Fruit fly (Drosophila melanogaster) whole organism, prepupa: ENCODE measurements around the gene CG15876.
A peak's percentile ranks its signal among the peaks of the same experiment; 100 is the strongest.

Experiments
- CG10631 ChIP-seq: fragments of 200-800 bp; sonication (Bioruptor generic); optimal IDR thresholded peaks from 2 replicates; lab custom pipeline; 2016; ENCODE audit warnings: missing biosample characterization, missing genetic modification characterization
- CG10669 ChIP-seq: fragments of 200-800 bp; sonication (Bioruptor generic); optimal IDR thresholded peaks from 3 replicates; lab custom pipeline; 2018; ENCODE audit warnings: missing biosample characterization, mild to moderate bottlenecking, missing genetic modification characterization, moderate library complexity
- CG11762 ChIP-seq: fragments of 200-800 bp; sonication (Bioruptor generic); optimal IDR thresholded peaks from 3 replicates; lab custom pipeline; 2016; ENCODE audit warnings: missing biosample characterization, missing genetic modification characterization; ENCODE audit not compliant: insufficient read depth
- CG15336 ChIP-seq: fragments of 200-800 bp; sonication (Bioruptor generic); IDR thresholded peaks from 2 replicates; pipeline ENCODE4 v1.3.6; 2022; ENCODE audit warnings: missing biosample characterization, missing genetic modification characterization
- CG16779 ChIP-seq: fragments of 200-800 bp; sonication (Bioruptor generic); optimal IDR thresholded peaks from 3 replicates; lab custom pipeline; 2017; ENCODE audit warnings: missing biosample characterization, mild to moderate bottlenecking, missing genetic modification characterization
- CG32006 ChIP-seq: fragments of 200-800 bp; sonication (Bioruptor generic); optimal IDR thresholded peaks from 3 replicates; lab custom pipeline; 2017; ENCODE audit warnings: missing biosample characterization, mild to moderate bottlenecking, missing genetic modification characterization
- CG3919 ChIP-seq: fragments of 200-800 bp; sonication (Bioruptor generic); optimal IDR thresholded peaks from 3 replicates; lab custom pipeline; 2016; ENCODE audit warnings: missing biosample characterization, missing genetic modification characterization
- CG4318 ChIP-seq: fragments of 200-800 bp; sonication (Bioruptor generic); optimal IDR thresholded peaks from 3 replicates; lab custom pipeline; 2017; ENCODE audit warnings: missing biosample characterization, mild to moderate bottlenecking, missing genetic modification characterization
- CG6163 ChIP-seq: fragments of 200-800 bp; sonication (Bioruptor generic); IDR thresholded peaks from 3 replicates; pipeline ENCODE4 v1.3.6; 2022; ENCODE audit warnings: missing biosample characterization, missing genetic modification characterization
- CG6276 ChIP-seq: fragments of 200-800 bp; sonication (Bioruptor generic); optimal IDR thresholded peaks from 2 replicates; lab custom pipeline; 2017; ENCODE audit warnings: missing biosample characterization, mild to moderate bottlenecking, missing genetic modification characterization
- CG6792 ChIP-seq: fragments of 200-800 bp; sonication (Bioruptor generic); optimal IDR thresholded peaks from 3 replicates; lab custom pipeline; 2016; ENCODE audit warnings: missing biosample characterization, missing genetic modification characterization
- CG6808 ChIP-seq: fragments of 200-800 bp; sonication (Bioruptor generic); optimal IDR thresholded peaks from 3 replicates; lab custom pipeline; 2017; ENCODE audit warnings: missing biosample characterization, missing genetic modification characterization, mild to moderate bottlenecking, moderate library complexity, missing genetic modification reagents
- CG8119 ChIP-seq: fragments of 200-800 bp; sonication (Bioruptor generic); IDR thresholded peaks from 3 replicates; pipeline ENCODE4 v1.3.6; 2022; ENCODE audit warnings: missing biosample characterization, missing genetic modification characterization
- CG8319 ChIP-seq: fragments of 200-800 bp; sonication (Bioruptor generic); optimal IDR thresholded peaks from 3 replicates; lab custom pipeline; 2016; ENCODE audit warnings: missing biosample characterization, missing genetic modification characterization
- CG8632 ChIP-seq: fragments of 200-800 bp; sonication (Bioruptor generic); optimal IDR thresholded peaks from 3 replicates; lab custom pipeline; 2016; ENCODE audit warnings: missing biosample characterization, missing genetic modification characterization
- CG9139 ChIP-seq: fragments of 200-800 bp; sonication (Bioruptor generic); optimal IDR thresholded peaks from 3 replicates; lab custom pipeline; 2017; ENCODE audit warnings: missing biosample characterization, mild to moderate bottlenecking, missing genetic modification characterization
- Eip75B ChIP-seq: fragments of 200-800 bp; sonication (Bioruptor generic); optimal IDR thresholded peaks from 3 replicates; lab custom pipeline; 2016; ENCODE audit warnings: missing biosample characterization, missing genetic modification characterization
- Eip78C ChIP-seq: fragments of 200-800 bp; sonication (Bioruptor generic); peaks from one replicate; lab custom pipeline; 2016; ENCODE audit warnings: missing biosample characterization, missing genetic modification characterization
- Eip93F ChIP-seq: fragments of 200-800 bp; sonication (Bioruptor generic); optimal IDR thresholded peaks from 2 replicates; lab custom pipeline; 2016; ENCODE audit warnings: missing biosample characterization, mild to moderate bottlenecking, missing genetic modification characterization
- Ets21C ChIP-seq: fragments of 200-800 bp; sonication (Bioruptor generic); optimal IDR thresholded peaks from 3 replicates; lab custom pipeline; 2016; ENCODE audit warnings: missing biosample characterization, missing genetic modification characterization
- Ets96B ChIP-seq: fragments of 200-800 bp; optimal IDR thresholded peaks from 2 replicates; lab custom pipeline; 2019; ENCODE audit warnings: missing biosample characterization, mild to moderate bottlenecking, missing genetic modification characterization, moderate library complexity
- Gug ChIP-seq: fragments of 200-800 bp; sonication (Bioruptor generic); IDR thresholded peaks from 2 replicates; pipeline ENCODE4 v1.3.6; 2022; ENCODE audit warnings: missing biosample characterization, missing genetic modification characterization
- Hr38 ChIP-seq: sonication (Bioruptor generic); optimal IDR thresholded peaks from 2 replicates; lab custom pipeline; 2016; ENCODE audit warnings: missing biosample characterization, missing genetic modification characterization
- Hr39 ChIP-seq: fragments of 200-800 bp; sonication (Bioruptor generic); optimal IDR thresholded peaks from 2 replicates; lab custom pipeline; 2016; ENCODE audit warnings: missing biosample characterization, missing genetic modification characterization
- Hr4 ChIP-seq: fragments of 200-800 bp; sonication (Bioruptor generic); optimal IDR thresholded peaks from 3 replicates; lab custom pipeline; 2016; ENCODE audit warnings: missing biosample characterization, missing genetic modification characterization
- Sox14 ChIP-seq: fragments of 200-800 bp; sonication (Bioruptor generic); optimal IDR thresholded peaks from 3 replicates; lab custom pipeline; 2016; ENCODE audit warnings: missing biosample characterization, missing genetic modification characterization
- acj6 ChIP-seq: fragments of 200-800 bp; sonication (Bioruptor generic); optimal IDR thresholded peaks from 3 replicates; lab custom pipeline; 2016; ENCODE audit warnings: missing biosample characterization, missing genetic modification characterization
- cyc ChIP-seq: fragments of 200-800 bp; sonication (Bioruptor generic); optimal IDR thresholded peaks from 3 replicates; lab custom pipeline; 2016; ENCODE audit warnings: missing biosample characterization, missing genetic modification characterization
- dac ChIP-seq: fragments of 200-800 bp; sonication (Bioruptor generic); optimal IDR thresholded peaks from 2 replicates; lab custom pipeline; 2017; ENCODE audit warnings: missing biosample characterization, mild to moderate bottlenecking, missing genetic modification characterization
- eg ChIP-seq: fragments of 200-800 bp; sonication (Bioruptor generic); IDR thresholded peaks from 3 replicates; pipeline ENCODE4 v1.3.6; 2022; ENCODE audit warnings: missing biosample characterization, missing genetic modification characterization
- fd85E ChIP-seq: fragments of 200-800 bp; sonication (Bioruptor generic); optimal IDR thresholded peaks from 3 replicates; lab custom pipeline; 2016; ENCODE audit warnings: missing biosample characterization, missing genetic modification characterization
- lz ChIP-seq: fragments of 200-800 bp; sonication (Bioruptor generic); optimal IDR thresholded peaks from 3 replicates; lab custom pipeline; 2016; ENCODE audit warnings: missing biosample characterization, missing genetic modification characterization
- pdm3 ChIP-seq: fragments of 200-800 bp; sonication (Bioruptor generic); optimal IDR thresholded peaks from 3 replicates; lab custom pipeline; 2016; ENCODE audit warnings: missing biosample characterization, missing genetic modification characterization
- salr ChIP-seq, 2 experiments: fragments of 200-800 bp; sonication (Bioruptor generic); optimal IDR thresholded peaks; 3 replicates each; lab custom pipeline; 2016 to 2018; ENCODE audit warnings: missing biosample characterization in 2 of 2, missing genetic modification characterization in 2 of 2, mild to moderate bottlenecking in 1 of 2
- spab ChIP-seq: fragments of 200-800 bp; sonication (Bioruptor generic); optimal IDR thresholded peaks from 2 replicates; lab custom pipeline; 2017; ENCODE audit warnings: missing biosample characterization, mild to moderate bottlenecking, missing genetic modification characterization, missing genetic modification reagents
- ss ChIP-seq, 2 experiments: fragments of 200-800 bp; sonication (Bioruptor generic); optimal IDR thresholded peaks; 2 replicates in 1 of 2; 3 replicates in 1 of 2; lab custom pipeline; 2017 to 2018; ENCODE audit warnings: mild to moderate bottlenecking in 2 of 2, missing biosample characterization in 2 of 2, missing genetic modification characterization in 2 of 2, moderate library complexity in 1 of 2
- svp ChIP-seq: fragments of 200-800 bp; sonication (Bioruptor generic); peaks from one replicate; lab custom pipeline; 2016; ENCODE audit warnings: missing biosample characterization, missing genetic modification characterization
- topi ChIP-seq: fragments of 200-800 bp; sonication (Bioruptor generic); optimal IDR thresholded peaks from 3 replicates; lab custom pipeline; 2016; ENCODE audit warnings: missing biosample characterization, missing genetic modification characterization
- vri ChIP-seq: fragments of 200-800 bp; sonication (Bioruptor generic); optimal IDR thresholded peaks from 3 replicates; lab custom pipeline; 2016; ENCODE audit warnings: missing biosample characterization, mild to moderate bottlenecking, missing genetic modification characterization

Gene CG15876

DNA sequence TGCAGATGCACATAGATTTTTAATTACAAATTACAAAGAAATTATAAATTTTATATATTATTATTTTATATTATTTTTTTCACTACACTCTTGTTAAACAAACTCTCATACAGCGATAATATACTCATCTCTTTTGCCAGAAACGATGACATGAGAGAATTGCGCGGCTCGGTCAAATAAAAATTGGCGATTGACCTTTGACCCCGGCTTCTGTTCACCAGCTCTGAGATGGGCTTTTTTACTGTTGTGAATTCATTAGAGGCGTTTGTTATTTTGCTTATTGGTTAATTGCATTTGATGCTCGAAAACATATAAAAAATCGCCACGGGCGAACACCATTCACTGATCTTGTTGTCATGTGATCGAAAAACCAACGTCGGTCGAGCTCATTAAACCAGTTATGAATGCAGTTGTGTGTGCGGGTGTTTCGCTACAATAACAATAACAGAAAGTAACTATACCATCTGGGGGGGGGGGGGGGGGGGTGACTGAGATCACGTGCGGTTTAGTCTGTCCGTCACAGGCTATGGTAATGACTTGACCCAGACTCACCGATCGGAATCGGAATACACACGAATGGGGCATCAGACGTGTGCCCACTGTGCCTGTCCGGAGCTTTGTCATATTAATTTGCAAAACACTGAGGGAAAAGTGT lies 9.9 kb downstream of the CG15876 start:
- TF ChIP-seq Eip78C (GFP tag; lab: Kevin White, UChicago) = peak; percentile 66
- TF ChIP-seq svp (GFP tag; lab: Kevin White, UChicago) = peak; percentile 80
- TF ChIP-seq Eip75B (GFP tag; lab: Kevin White, UChicago) = no peak
- no peak for TF ChIP-seq dac
- TF ChIP-seq, all 60 proteins: peak for 2

- peak in 1 of 2 experiments; percentile 42 for TF ChIP-seq ss (GFP tag; optimal IDR thresholded peaks at IDR 0.05; lab: Kevin White, UChicago)
- TF ChIP-seq CG3919 (GFP tag; lab: Kevin White, UChicago) = peak; percentile 35
- peak; percentile 36 for TF ChIP-seq CG10669
- no peak for TF ChIP-seq salr (GFP tag; optimal IDR thresholded peaks at IDR 0.05; lab: Kevin White, UChicago)
- TF ChIP-seq CG10631 = peak; percentile 36
- no peak for TF ChIP-seq CG6792 (GFP tag; lab: Kevin White, UChicago)
- TF ChIP-seq eg (GFP tag; lab: Robert Waterston, UW) = peak; percentile 45; the same call in 1 of the 3 replicates
- TF ChIP-seq topi = peak; percentile 37
- TF ChIP-seq Eip78C (GFP tag; lab: Kevin White, UChicago) = peak; percentile 81
- TF ChIP-seq Ets96B (tag; lab: Kevin White, UChicago) = peak; percentile 41
- no peak for TF ChIP-seq CG6808
- TF ChIP-seq svp (GFP tag; lab: Kevin White, UChicago) = peak; percentile 63
- TF ChIP-seq CG32006 (GFP tag; lab: Kevin White, UChicago) = peak; percentile 36
- TF ChIP-seq CG11762 (GFP tag; lab: Kevin White, UChicago) = peak; percentile 11
- TF ChIP-seq CG8119 (GFP tag; lab: Robert Waterston, UW) = 0 out of 3 replicates have a peak, but pooled peaks have one; percentile 18
- TF ChIP-seq Eip93F (GFP tag; lab: Kevin White, UChicago) = no peak
- TF ChIP-seq spab (GFP tag; lab: Kevin White, UChicago) = peak; percentile 16
- peak; percentile 6 for TF ChIP-seq CG6276 (GFP tag; lab: Kevin White, UChicago)
- TF ChIP-seq acj6 (GFP tag; lab: Kevin White, UChicago) = no peak
- TF ChIP-seq Gug (GFP tag; lab: Robert Waterston, UW) = 0 out of 2 replicates have a peak, but pooled peaks have one; percentile 14
- peak; percentile 8 for TF ChIP-seq cyc (GFP tag; lab: Kevin White, UChicago)
- TF ChIP-seq Eip75B (GFP tag; lab: Kevin White, UChicago) = peak; percentile 53
Observed at dm6 chr3L:4679063-4679462, 15.6 kb downstream of the CG15876 start.

DNA sequence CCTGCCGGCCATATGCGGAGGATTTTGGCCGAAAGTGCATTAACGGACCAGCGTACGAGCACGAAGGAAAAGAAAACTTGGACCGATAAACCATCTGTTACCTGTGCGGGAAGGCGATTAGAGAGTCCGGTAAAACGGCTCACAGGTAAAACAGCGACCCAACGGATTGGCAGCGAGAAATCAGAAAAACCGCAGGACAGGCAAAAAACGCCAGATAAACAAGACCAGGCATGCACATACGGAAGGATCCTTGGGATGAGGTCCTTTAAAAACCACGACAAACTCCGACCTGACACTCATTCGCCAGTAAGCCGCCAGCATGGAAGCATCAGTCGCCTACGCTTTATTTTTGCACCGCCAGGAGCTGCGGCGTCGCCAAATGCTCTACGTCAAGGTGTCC lies 17.1 kb downstream of the CG15876 start, which contains the start of gene CG34266:
Gene CG34266 (plus strand): TSS at position 301 of the 400 bp plus-strand sequence.
- TF ChIP-seq CG8632 (GFP tag; lab: Kevin White, UChicago) = no peak
- no peak for TF ChIP-seq CG9139 (GFP tag; lab: Kevin White, UChicago)
- no peak for TF ChIP-seq Hr38 (GFP tag; lab: Kevin White, UChicago)
- no peak for TF ChIP-seq Hr4 (GFP tag; lab: Kevin White, UChicago)
- TF ChIP-seq Hr39 (GFP tag; lab: Kevin White, UChicago) = no peak
- TF ChIP-seq pdm3 (GFP tag; lab: Kevin White, UChicago) = no peak
- TF ChIP-seq CG4318 (GFP tag; lab: Kevin White, UChicago) = no peak
- no peak for TF ChIP-seq CG11762 (GFP tag; lab: Kevin White, UChicago)
- TF ChIP-seq Ets21C (GFP tag; lab: Kevin White, UChicago) = no peak
- TF ChIP-seq CG6792 (GFP tag; lab: Kevin White, UChicago) = no peak
- TF ChIP-seq CG15336 (GFP tag; lab: Robert Waterston, UW) = no peak
- TF ChIP-seq lz (GFP tag; lab: Kevin White, UChicago) = no peak
- no peak for TF ChIP-seq CG6163 (GFP tag; lab: Robert Waterston, UW)

DNA sequence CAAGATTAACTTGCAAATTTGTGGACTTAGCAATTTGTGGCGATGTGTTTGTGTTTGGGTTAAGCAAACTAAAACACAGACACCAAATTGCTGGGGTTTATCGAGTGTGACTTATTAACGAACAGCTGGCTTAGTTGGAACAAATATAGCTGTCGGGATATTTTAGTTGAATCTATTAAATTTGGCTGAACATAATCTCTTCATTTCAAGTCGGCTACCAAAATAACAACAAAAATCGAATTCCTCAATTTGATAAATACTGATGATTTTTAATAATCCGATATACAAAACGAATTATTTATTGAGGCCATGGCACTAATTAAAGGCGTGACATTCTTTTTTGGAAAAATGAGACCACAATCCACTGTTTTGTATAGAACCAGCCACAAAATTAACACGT lies 27.4 kb downstream of the CG15876 start, which contains the start of gene CG32236:
Gene CG32236 (minus strand): TSS at position 101 of the 400 bp plus-strand sequence.
- TF ChIP-seq spab (GFP tag; lab: Kevin White, UChicago) (no peak), CG11762 (GFP tag; lab: Kevin White, UChicago) (no peak), cyc (GFP tag; lab: Kevin White, UChicago) (no peak), CG10669 (no peak), lz (GFP tag; lab: Kevin White, UChicago) (no peak), CG6276 (GFP tag; lab: Kevin White, UChicago) (no peak), vri (GFP tag; lab: Kevin White, UChicago) (no peak), CG4318 (GFP tag; lab: Kevin White, UChicago) (no peak), Gug (GFP tag; lab: Robert Waterston, UW) (no peak), topi (no peak), Hr38 (GFP tag; lab: Kevin White, UChicago) (no peak), eg (GFP tag; lab: Robert Waterston, UW) (no peak), CG8319 (GFP tag; lab: Kevin White, UChicago) (no peak), CG16779 (tag; lab: Kevin White, UChicago) (no peak), CG8632 (GFP tag; lab: Kevin White, UChicago) (no peak), Sox14 (GFP tag; lab: Kevin White, UChicago) (no peak), CG3919 (GFP tag; lab: Kevin White, UChicago) (no peak), Hr39 (GFP tag; lab: Kevin White, UChicago) (no peak), Eip93F (GFP tag; lab: Kevin White, UChicago) (no peak), fd85E (no peak)
